Worm (Caenorhabditis elegans): ENCODE results near the gene glb-10.

glb-10 gene

ce11 chrII:6288104-6288503 is 21.0 kb downstream of the glb-10 start:
- TF ChIP-seq F26F4.8 (GFP tag; conservative IDR thresholded peaks at IDR 0.05) = no peak
- peak; percentile 64 for TF ChIP-seq aha-1 (tag)
- TF ChIP-seq php-3 (GFP tag; IDR thresholded peaks at IDR 0.05) = no peak
- TF ChIP-seq T20F7.1 (GFP tag; optimal IDR thresholded peaks at IDR 0.05) = peak; percentile 32

- TF ChIP-seq daf-19 (GFP tag; conservative IDR thresholded peaks at IDR 0.05) (no peak), zip-2 (tag; optimal IDR thresholded peaks at IDR 0.05) (no peak), ZK546.5 (tag; optimal IDR thresholded peaks at IDR 0.05) (no peak), unc-62 (GFP tag; optimal IDR thresholded peaks at IDR 0.05 in 1 of 2) (peak in 1 of 2 experiments; percentile 69), unc-62 (tag; optimal IDR thresholded peaks at IDR 0.05) (no peak), nhr-6 (tag; optimal IDR thresholded peaks at IDR 0.05) (no peak), madf-9 (GFP tag; conservative IDR thresholded peaks at IDR 0.05) (no peak), skn-1 (tag; optimal IDR thresholded peaks at IDR 0.05) (no peak)
Measured at ce11 chrII:6286865-6287264, 22.2 kb downstream of the glb-10 start, which contains the start of gene F13H8.6. Gene F13H8.6, minus strand, starts transcription at chrII:6286965.

- TF ChIP-seq hlh-11 (tag; optimal IDR thresholded peaks at IDR 0.05) (peak; percentile 58), php-3 (GFP tag; IDR thresholded peaks at IDR 0.05) (peak; percentile 64; the same call in 1 of the 2 replicates), nhr-28 (tag; optimal IDR thresholded peaks at IDR 0.05) (peak; percentile 56), sdz-12 (GFP tag; optimal IDR thresholded peaks at IDR 0.05) (no peak), daf-8 (GFP tag; IDR thresholded peaks at IDR 0.05) (no peak), dpl-1 (GFP tag; optimal IDR thresholded peaks at IDR 0.05) (no peak), daf-16 (GFP tag; optimal IDR thresholded peaks at IDR 0.05) (no peak), daf-16 (tag; optimal IDR thresholded peaks at IDR 0.05) (peak; percentile 76), duxl-1 (tag; optimal IDR thresholded peaks at IDR 0.05; ENCODE audit: poor library complexity) (no peak), hlh-30 (tag; optimal IDR thresholded peaks at IDR 0.05; ENCODE audit: insufficient read depth) (peak; percentile 52), dve-1 (tag; optimal IDR thresholded peaks at IDR 0.05; ENCODE audit: insufficient read depth) (peak; percentile 64), nhr-48 (tag; optimal IDR thresholded peaks at IDR 0.05) (no peak), dmd-6 (GFP tag; IDR thresholded peaks at IDR 0.05) (peak; percentile 33; the same call in 1 of the 2 replicates), jun-1 (tag; optimal IDR thresholded peaks at IDR 0.05) (no peak), pqm-1 (tag; optimal IDR thresholded peaks at IDR 0.05) (peak; percentile 63), lim-7 (GFP tag; IDR thresholded peaks at IDR 0.05) (no peak)
Measured at ce11 chrII:6283074-6283473, 26.0 kb downstream of the glb-10 start, which contains the start of gene F13H8.1. Gene F13H8.1, plus strand, starts transcription at chrII:6283384.

- TF ChIP-seq nhr-77 (tag; optimal IDR thresholded peaks at IDR 0.05) (peak; percentile 9), lim-7 (GFP tag; IDR thresholded peaks at IDR 0.05) (no peak), pqm-1 (tag; optimal IDR thresholded peaks at IDR 0.05) (peak; percentile 59), nhr-28 (tag; optimal IDR thresholded peaks at IDR 0.05) (peak; percentile 45), php-3 (GFP tag; IDR thresholded peaks at IDR 0.05) (peak; percentile 24; the same call in 1 of the 2 replicates), daf-16 (GFP tag; optimal IDR thresholded peaks at IDR 0.05) (no peak), daf-16 (tag; optimal IDR thresholded peaks at IDR 0.05) (peak; percentile 69), duxl-1 (tag; optimal IDR thresholded peaks at IDR 0.05; ENCODE audit: poor library complexity) (no peak)
Measured at ce11 chrII:6281903-6282302, 27.2 kb downstream of the glb-10 start.

- TF ChIP-seq ZK546.5 (tag; optimal IDR thresholded peaks at IDR 0.05) (no peak), hmg-1.1 (GFP tag; IDR thresholded peaks at IDR 0.05) (no peak), T26A8.4 (GFP tag; IDR thresholded peaks at IDR 0.05) (no peak), Y5F2A.4 (GFP tag; optimal IDR thresholded peaks at IDR 0.05) (no peak), lsy-2 (tag; optimal IDR thresholded peaks at IDR 0.05) (no peak), ztf-7 (tag; optimal IDR thresholded peaks at IDR 0.05) (no peak)
Measured at ce11 chrII:6281002-6281401, 28.1 kb downstream of the glb-10 start, which contains the start of gene scly-1. Gene scly-1, minus strand, starts transcription at chrII:6281102.
